Worm (Caenorhabditis elegans) whole organism, L4 larva: ENCODE results near the gene R10D12.10.

Source experiments
- ama-1 ChIP-seq: fragments of 150-350 bp; optimal IDR thresholded peaks from 2 replicates; lab custom pipeline; 2014; ENCODE audit warnings: inconsistent platforms, mixed read lengths
- ceh-28 ChIP-seq: fragments of 150-350 bp; optimal IDR thresholded peaks from 2 replicates; lab custom pipeline; 2014; ENCODE audit warnings: missing biosample characterization, missing genetic modification reagents, missing genetic modification characterization
- egl-43 ChIP-seq: fragments of 200-800 bp; sonication (Bioruptor generic); IDR thresholded peaks from 2 replicates; pipeline ENCODE4 v1.3.6; 2022; ENCODE audit warnings: missing genetic modification reagents, missing genetic modification characterization, missing compliant biosample characterization
- madf-5 ChIP-seq, 2 experiments: fragments of 200-800 bp; sonication (Bioruptor generic); IDR thresholded peaks; 2 replicates each; pipeline ENCODE4 v1.3.6; 2022; ENCODE audit warnings: missing compliant biosample characterization in 2 of 2, missing genetic modification characterization in 2 of 2
- mxl-3 ChIP-seq: fragments of 200-800 bp; sonication (Bioruptor generic); optimal IDR thresholded peaks from 2 replicates; lab custom pipeline; 2018; ENCODE audit warnings: mild to moderate bottlenecking, missing genetic modification characterization, missing compliant biosample characterization
- nhr-102 ChIP-seq: sonication (generic microtip); optimal IDR thresholded peaks from 2 replicates; lab custom pipeline; 2016; ENCODE audit warnings: mild to moderate bottlenecking, missing genetic modification characterization, moderate library complexity, missing compliant biosample characterization
- nhr-76 ChIP-seq: fragments of 150-350 bp; optimal IDR thresholded peaks from 2 replicates; lab custom pipeline; 2014; ENCODE audit warnings: missing biosample characterization, missing genetic modification characterization

DNA sequence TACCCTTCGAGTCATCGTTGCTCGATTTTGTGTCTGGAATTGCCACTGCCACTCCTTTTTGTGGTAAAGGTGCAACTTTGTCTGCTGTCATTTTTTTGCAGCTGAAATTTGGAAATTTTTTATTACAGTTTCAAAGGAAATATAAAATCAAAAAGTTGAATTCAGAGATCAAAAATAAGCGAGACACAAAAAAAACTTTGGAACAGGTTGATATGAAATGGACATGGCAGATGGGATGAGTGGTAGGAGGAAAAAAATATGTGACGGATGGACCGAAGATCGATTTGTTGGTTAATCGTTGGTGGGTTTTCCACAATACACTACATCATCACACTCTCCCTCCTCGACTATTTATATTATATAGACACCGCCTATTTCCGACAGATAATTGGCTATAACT is 23.6 kb downstream of the R10D12.10 start, which contains the start of gene R10D12.1:
- no peak for TF ChIP-seq madf-5 (GFP tag; IDR thresholded peaks at IDR 0.05; lab: Robert Waterston, UW)
- TF ChIP-seq ceh-28 (tag; lab: Kevin White, UChicago) = no peak
- TF ChIP-seq ama-1 (lab: Kevin White, UChicago) = no peak
- TF ChIP-seq egl-43 (GFP tag; lab: Robert Waterston, UW) = no peak
- no peak for TF ChIP-seq mxl-3 (GFP tag; lab: Kevin White, UChicago)
- no peak for TF ChIP-seq nhr-102 (tag; lab: Kevin White, UChicago)
- no peak for TF ChIP-seq nhr-76 (tag; lab: Kevin White, UChicago)
